Fruit fly (Drosophila melanogaster): ENCODE results near the gene robl37BC.

The robl37BC gene

dm6 chr2L:19036105-19036714, 25.5 kb downstream of the robl37BC start (continued):
- TF ChIP-seq MBD-R2 (GFP tag; IDR thresholded peaks at IDR 0.05) (peak; percentile 15; the same call in 1 of the 2 replicates), Deaf1 (tag; optimal IDR thresholded peaks at IDR 0.05) (no peak), CG7839 (tag; optimal IDR thresholded peaks at IDR 0.05) (peak; percentile 25), CG3407 (GFP tag; optimal IDR thresholded peaks at IDR 0.05) (no peak), Asciz (GFP tag; optimal IDR thresholded peaks at IDR 0.05) (no peak), CG3065 (GFP tag; optimal IDR thresholded peaks at IDR 0.05) (no peak), Usf (GFP tag; optimal IDR thresholded peaks at IDR 0.05) (no peak), CG11560 (tag; IDR thresholded peaks at IDR 0.05) (no peak), crp (GFP tag; optimal IDR thresholded peaks at IDR 0.05) (no peak), Fer2 (tag; optimal IDR thresholded peaks at IDR 0.05) (no peak), Poxn (GFP tag; IDR thresholded peaks at IDR 0.05) (no peak), exex (tag; optimal IDR thresholded peaks at IDR 0.05) (no peak), row (GFP tag; IDR thresholded peaks at IDR 0.05) (peak; percentile 33; the same call in 1 of the 3 replicates), Antp (GFP tag; optimal IDR thresholded peaks at IDR 0.05) (no peak), CG6791 (GFP tag; IDR thresholded peaks at IDR 0.05; ENCODE audit: partially characterized antibody) (no peak; the same call in 2 of the 3 replicates), CG1233 (GFP tag; optimal IDR thresholded peaks at IDR 0.05) (peak; percentile 1), sd (tag; optimal IDR thresholded peaks at IDR 0.05) (peak; percentile 70), CG1529 (GFP tag; optimal IDR thresholded peaks at IDR 0.05) (no peak), ara (GFP tag; IDR thresholded peaks at IDR 0.05) (no peak), Taf1 (GFP tag; IDR thresholded peaks at IDR 0.05) (no peak; the same call in 1 of the 2 replicates), Gsc (GFP tag; IDR thresholded peaks at IDR 0.05) (no peak), Awh (GFP tag; IDR thresholded peaks at IDR 0.05) (no peak), CG6654 (GFP tag; optimal IDR thresholded peaks at IDR 0.05) (no peak), CG8478 (optimal IDR thresholded peaks at IDR 0.05) (no peak), kni (GFP tag; optimal IDR thresholded peaks at IDR 0.05) (no peak), Ets65A (GFP tag) (no peak), NC2α (GFP tag; optimal IDR thresholded peaks at IDR 0.05) (no peak), HLH3B (GFP tag; IDR thresholded peaks at IDR 0.05) (no peak), CG15514 (GFP tag; optimal IDR thresholded peaks at IDR 0.05) (no peak), Stat92E (GFP tag; optimal IDR thresholded peaks at IDR 0.05) (no peak), CG13775 (GFP tag; optimal IDR thresholded peaks at IDR 0.05) (peak; percentile 20), CG14710 (tag; optimal IDR thresholded peaks at IDR 0.05) (no peak), CG7556 (GFP tag; optimal IDR thresholded peaks at IDR 0.05) (peak; percentile 49), bcd (GFP tag; optimal IDR thresholded peaks at IDR 0.05) (peak; percentile 7), cwo (GFP tag; optimal IDR thresholded peaks at IDR 0.05) (peak; percentile 14), Chrac-16 (GFP tag; optimal IDR thresholded peaks at IDR 0.05) (no peak), repo (GFP tag; optimal IDR thresholded peaks at IDR 0.05) (no peak), CG3847 (GFP tag; IDR thresholded peaks at IDR 0.05) (no peak), CG15601 (tag; optimal IDR thresholded peaks at IDR 0.05) (no peak), CG10543 (GFP tag; optimal IDR thresholded peaks at IDR 0.05) (peak; percentile 79), CG17385 (GFP tag; optimal IDR thresholded peaks at IDR 0.05) (no peak), CG10462 (GFP tag; optimal IDR thresholded peaks at IDR 0.05) (no peak), Dip2 (GFP tag; IDR thresholded peaks at IDR 0.05) (no peak), lab (GFP tag; optimal IDR thresholded peaks at IDR 0.05) (no peak), Hmr (GFP tag; optimal IDR thresholded peaks at IDR 0.05) (no peak), tio (GFP tag; optimal IDR thresholded peaks at IDR 0.05) (no peak), sens (GFP tag) (peak; percentile 81), vfl (GFP tag; optimal IDR thresholded peaks at IDR 0.05) (no peak), ssp (GFP tag; IDR thresholded peaks at IDR 0.05) (no peak), org-1 (GFP tag; optimal IDR thresholded peaks at IDR 0.05) (no peak), ERR (GFP tag; optimal IDR thresholded peaks at IDR 0.05) (no peak)

All from whole organism, embryonic.